Fruit fly (Drosophila melanogaster) whole organism, embryonic: Measurements from ENCODE around the gene yps.

ENCODE experiments used
- ATbp ChIP-seq: fragments of 200-800 bp; sonication (Bioruptor generic); optimal IDR thresholded peaks from 2 replicates; lab custom pipeline; 2017; ENCODE audit warnings: missing biosample characterization, mild to moderate bottlenecking, missing genetic modification characterization, missing genetic modification reagents
- Adf1 ChIP-seq: fragments of 200-800 bp; sonication (Bioruptor generic); IDR thresholded peaks from 2 replicates; pipeline ENCODE4 v1.3.6; 2022; ENCODE audit warnings: missing biosample characterization, missing genetic modification characterization
- Antp ChIP-seq: fragments of 200-800 bp; sonication (Bioruptor generic); optimal IDR thresholded peaks from 3 replicates; lab custom pipeline; 2016; ENCODE audit warnings: missing biosample characterization, missing genetic modification characterization
- CG11560 ChIP-seq: fragments of 200-800 bp; sonication (Bioruptor generic); IDR thresholded peaks from 3 replicates; pipeline ENCODE4 v1.3.6; 2022; ENCODE audit warnings: missing biosample characterization, missing genetic modification characterization
- CG12155 ChIP-seq: fragments of 200-800 bp; sonication (Bioruptor generic); optimal IDR thresholded peaks from 3 replicates; lab custom pipeline; 2016; ENCODE audit warnings: missing biosample characterization, missing genetic modification characterization
- CG12236 ChIP-seq: fragments of 200-800 bp; sonication (Bioruptor generic); optimal IDR thresholded peaks from 2 replicates; lab custom pipeline; 2016; ENCODE audit warnings: missing biosample characterization, missing genetic modification characterization
- CG12744 ChIP-seq: fragments of 200-800 bp; sonication (Bioruptor generic); optimal IDR thresholded peaks from 2 replicates; lab custom pipeline; 2016; ENCODE audit warnings: missing biosample characterization, missing genetic modification characterization
- CG17568 ChIP-seq: fragments of 200-800 bp; sonication (Bioruptor generic); optimal IDR thresholded peaks from 2 replicates; lab custom pipeline; 2018; ENCODE audit warnings: missing biosample characterization, mild to moderate bottlenecking, missing genetic modification characterization, moderate library complexity
- CG17912 ChIP-seq: fragments of 200-800 bp; sonication (Bioruptor generic); optimal IDR thresholded peaks from 2 replicates; lab custom pipeline; 2018; ENCODE audit warnings: missing biosample characterization, mild to moderate bottlenecking, missing genetic modification characterization
- CG2116 ChIP-seq: fragments of 200-800 bp; sonication (Bioruptor generic); optimal IDR thresholded peaks from 3 replicates; lab custom pipeline; 2018; ENCODE audit warnings: missing biosample characterization, mild to moderate bottlenecking, missing genetic modification characterization
- CG34224 ChIP-seq: fragments of 200-800 bp; sonication (Bioruptor generic); IDR thresholded peaks from 3 replicates; pipeline ENCODE4 v1.3.6; 2022; ENCODE audit warnings: missing biosample characterization, missing genetic modification characterization; ENCODE audit not compliant: partially characterized antibody
- CG34376 ChIP-seq: fragments of 200-800 bp; sonication (Bioruptor generic); optimal IDR thresholded peaks from 2 replicates; lab custom pipeline; 2018; ENCODE audit warnings: missing biosample characterization, mild to moderate bottlenecking, missing genetic modification characterization
- CG3726 ChIP-seq: fragments of 200-800 bp; sonication (Bioruptor generic); IDR thresholded peaks from 3 replicates; pipeline ENCODE4, ENCODE4 v1.3.6; 2022; ENCODE audit warnings: missing biosample characterization, missing genetic modification characterization
- CG6683 ChIP-seq: fragments of 200-800 bp; sonication (Bioruptor generic); optimal IDR thresholded peaks from 2 replicates; lab custom pipeline; 2017; ENCODE audit warnings: missing biosample characterization, mild to moderate bottlenecking, missing genetic modification characterization, missing genetic modification reagents
- CG8388 ChIP-seq: fragments of 200-800 bp; sonication (Bioruptor generic); optimal IDR thresholded peaks from 2 replicates; lab custom pipeline; 2019; ENCODE audit warnings: missing biosample characterization, mild to moderate bottlenecking, missing genetic modification characterization, moderate library complexity
- CG9437 ChIP-seq: fragments of 200-800 bp; sonication (Bioruptor generic); optimal IDR thresholded peaks from 2 replicates; lab custom pipeline; 2018; ENCODE audit warnings: missing biosample characterization, mild to moderate bottlenecking, missing genetic modification characterization
- CHES-1-like ChIP-seq: fragments of 200-800 bp; sonication (Bioruptor generic); optimal IDR thresholded peaks from 2 replicates; lab custom pipeline; 2016; ENCODE audit warnings: missing biosample characterization, missing genetic modification characterization
- D ChIP-seq, 2 experiments: fragments of 200-800 bp in 1 of 2; fragments of >200 bp in 1 of 2; sonication (Bioruptor generic) in 1 of 2; optimal IDR thresholded peaks; 2 replicates in 1 of 2; 3 replicates in 1 of 2; lab custom pipeline; 2017; ENCODE audit warnings: mild to moderate bottlenecking in 1 of 2, missing biosample characterization in 1 of 2, missing genetic modification characterization in 1 of 2, missing genetic modification reagents in 1 of 2
- Drgx ChIP-seq: fragments of 200-800 bp; sonication (Bioruptor generic); IDR thresholded peaks from 2 replicates; pipeline ENCODE4 v1.3.6; 2022; ENCODE audit warnings: missing biosample characterization, missing genetic modification characterization
- Elba2 ChIP-seq: fragments of 200-800 bp; sonication (Bioruptor generic); optimal IDR thresholded peaks from 3 replicates; lab custom pipeline; 2016; ENCODE audit warnings: missing biosample characterization, missing genetic modification characterization
- Ets65A ChIP-seq: fragments of 200-800 bp; sonication (Bioruptor generic); peaks from one replicate; lab custom pipeline; 2016; ENCODE audit warnings: missing biosample characterization, missing genetic modification characterization
- Hr78 ChIP-seq, 2 experiments: fragments of 200-800 bp in 1 of 2; fragments of >200 bp in 1 of 2; sonication (Bioruptor generic) in 1 of 2; optimal IDR thresholded peaks; 2 replicates each; lab custom pipeline; 2017 to 2019; ENCODE audit warnings: missing biosample characterization in 2 of 2, missing genetic modification characterization in 2 of 2, mild to moderate bottlenecking in 1 of 2, moderate library complexity in 1 of 2
- Max ChIP-seq: fragments of 200-800 bp; sonication (Bioruptor generic); optimal IDR thresholded peaks from 2 replicates; lab custom pipeline; 2016; ENCODE audit warnings: missing biosample characterization, mild to moderate bottlenecking, missing genetic modification characterization
- Ravus ChIP-seq: fragments of 200-800 bp; sonication (Bioruptor generic); IDR thresholded peaks from 2 replicates; pipeline ENCODE4 v1.3.6; 2022; ENCODE audit warnings: missing biosample characterization, missing genetic modification characterization
- Rfx ChIP-seq: fragments of 200-800 bp; sonication (Bioruptor generic); IDR thresholded peaks from 2 replicates; pipeline ENCODE4 v1.3.6; 2022; ENCODE audit warnings: missing biosample characterization, missing genetic modification characterization
- Sox102F ChIP-seq: fragments of 200-800 bp; sonication (Bioruptor generic); optimal IDR thresholded peaks from 2 replicates; lab custom pipeline; 2018; ENCODE audit warnings: missing biosample characterization, mild to moderate bottlenecking, missing genetic modification characterization, moderate library complexity
- Sry-β ChIP-seq: fragments of 200-800 bp; sonication (Bioruptor generic); optimal IDR thresholded peaks from 2 replicates; lab custom pipeline; 2018; ENCODE audit warnings: missing biosample characterization, mild to moderate bottlenecking, missing genetic modification characterization, moderate library complexity
- Tbp ChIP-seq: fragments of >200 bp; optimal IDR thresholded peaks from 2 replicates; lab custom pipeline; 2018; ENCODE audit warnings: missing biosample characterization, missing genetic modification characterization
- Trl ChIP-seq, 3 experiments: fragments of >200 bp in 2 of 3; fragments of 200-800 bp in 1 of 3; sonication (Bioruptor generic) in 1 of 3; optimal IDR thresholded peaks; 2 replicates in 1 of 3; 3 replicates in 2 of 3; lab custom pipeline; 2016 to 2017; ENCODE audit warnings: missing biosample characterization in 1 of 3, missing genetic modification characterization in 1 of 3
- YL-1 ChIP-seq: fragments of 200-800 bp; sonication (Bioruptor generic); optimal IDR thresholded peaks from 3 replicates; lab custom pipeline; 2017; ENCODE audit warnings: missing biosample characterization, mild to moderate bottlenecking, missing genetic modification characterization
- bab2 ChIP-seq: fragments of 200-800 bp; sonication (Bioruptor generic); optimal IDR thresholded peaks from 2 replicates; lab custom pipeline; 2016; ENCODE audit warnings: missing biosample characterization, missing genetic modification characterization
- bigmax ChIP-seq: fragments of 200-800 bp; sonication (Bioruptor generic); optimal IDR thresholded peaks from 2 replicates; lab custom pipeline; 2018; ENCODE audit warnings: missing biosample characterization, mild to moderate bottlenecking, missing genetic modification characterization
- ems ChIP-seq: fragments of 200-800 bp; sonication (Bioruptor generic); optimal IDR thresholded peaks from 3 replicates; lab custom pipeline; 2016; ENCODE audit warnings: missing biosample characterization, missing genetic modification characterization
- ken ChIP-seq: fragments of 200-800 bp; sonication (Bioruptor generic); IDR thresholded peaks from 3 replicates; pipeline ENCODE4 v1.3.6; 2022; ENCODE audit warnings: missing biosample characterization, missing genetic modification characterization
- oc ChIP-seq: fragments of 200-800 bp; sonication (Bioruptor generic); optimal IDR thresholded peaks from 2 replicates; lab custom pipeline; 2018; ENCODE audit warnings: missing biosample characterization, mild to moderate bottlenecking, missing genetic modification characterization, moderate library complexity
- onecut ChIP-seq: fragments of 200-800 bp; sonication (Bioruptor generic); IDR thresholded peaks from 2 replicates; pipeline ENCODE4 v1.3.6; 2022; ENCODE audit warnings: missing biosample characterization, missing genetic modification characterization
- p53 ChIP-seq: fragments of 200-800 bp; sonication (Bioruptor generic); optimal IDR thresholded peaks from 2 replicates; lab custom pipeline; 2016; ENCODE audit warnings: missing biosample characterization, missing genetic modification characterization
- pb ChIP-seq: fragments of 200-800 bp; sonication (Bioruptor generic); optimal IDR thresholded peaks from 3 replicates; lab custom pipeline; 2016; ENCODE audit warnings: missing biosample characterization, missing genetic modification characterization
- pzg ChIP-seq: fragments of 200-800 bp; sonication (Bioruptor generic); optimal IDR thresholded peaks from 3 replicates; lab custom pipeline; 2018; ENCODE audit warnings: missing biosample characterization, mild to moderate bottlenecking, missing genetic modification characterization, moderate library complexity
- sens-2 ChIP-seq: fragments of 200-800 bp; sonication (Bioruptor generic); IDR thresholded peaks from 2 replicates; pipeline ENCODE4 v1.3.6; 2022; ENCODE audit warnings: missing biosample characterization, missing genetic modification characterization
- sisA ChIP-seq: fragments of 200-800 bp; sonication (Bioruptor generic); IDR thresholded peaks from 2 replicates; pipeline ENCODE4 v1.3.6; 2022; ENCODE audit warnings: missing biosample characterization, missing genetic modification characterization
- sqz ChIP-seq: fragments of 200-800 bp; sonication (Bioruptor generic); optimal IDR thresholded peaks from 3 replicates; lab custom pipeline; 2018; ENCODE audit warnings: missing biosample characterization, mild to moderate bottlenecking, missing genetic modification characterization
- stc ChIP-seq: fragments of 200-800 bp; sonication (Bioruptor generic); IDR thresholded peaks from 2 replicates; pipeline ENCODE4 v1.3.6; 2022; ENCODE audit warnings: missing biosample characterization, missing genetic modification characterization
- tap ChIP-seq: fragments of 200-800 bp; optimal IDR thresholded peaks from 3 replicates; lab custom pipeline; 2019; ENCODE audit warnings: missing biosample characterization, mild to moderate bottlenecking, missing genetic modification characterization, moderate library complexity
- toy ChIP-seq: fragments of 200-800 bp; sonication (Bioruptor generic); IDR thresholded peaks from 2 replicates; pipeline ENCODE4 v1.3.6; 2022; ENCODE audit warnings: missing biosample characterization, missing genetic modification characterization
- trem ChIP-seq: fragments of 200-800 bp; optimal IDR thresholded peaks from 3 replicates; lab custom pipeline; 2019; ENCODE audit warnings: missing biosample characterization, mild to moderate bottlenecking, missing genetic modification characterization, moderate library complexity
- tup ChIP-seq: fragments of 200-800 bp; sonication (Bioruptor generic); optimal IDR thresholded peaks from 2 replicates; lab custom pipeline; 2016; ENCODE audit warnings: missing biosample characterization, mild to moderate bottlenecking, missing genetic modification characterization, moderate library complexity
- twi ChIP-seq: fragments of 200-800 bp; optimal IDR thresholded peaks from 2 replicates; lab custom pipeline; 2019; ENCODE audit warnings: missing biosample characterization, mild to moderate bottlenecking, missing genetic modification characterization, moderate library complexity

yps gene

dm6 chr3L:12081679-12082520 lies 43.0 kb downstream of the yps start, which contains the start of gene Sema5c (continued):
- peak; percentile 74 for TF ChIP-seq CG8388 (GFP tag; lab: Kevin White, UChicago)
- no peak for TF ChIP-seq CG11560 (tag; lab: Robert Waterston, UW)
- TF ChIP-seq ATbp (GFP tag; lab: Kevin White, UChicago): peak; percentile 24
- peak; percentile 18 for TF ChIP-seq Max
- TF ChIP-seq Sox102F: peak; percentile 67
- TF ChIP-seq tup (GFP tag; lab: Kevin White, UChicago): no peak
- TF ChIP-seq CHES-1-like (GFP tag; lab: Kevin White, UChicago): peak; percentile 20
- 0 out of 3 replicates have a peak, but pooled peaks have one; percentile 36 for TF ChIP-seq CG34224 (GFP tag; lab: Robert Waterston, UW)
- TF ChIP-seq Ets65A (GFP tag; lab: Kevin White, UChicago): peak; percentile 84
- no peak; the same call in 2 of the 3 replicates for TF ChIP-seq ken (GFP tag; lab: Robert Waterston, UW)
- TF ChIP-seq CG12155 (GFP tag; lab: Kevin White, UChicago): peak; percentile 26
- no peak; the same call in 1 of the 2 replicates for TF ChIP-seq stc (GFP tag; lab: Robert Waterston, UW)
- TF ChIP-seq trem (tag; lab: Kevin White, UChicago): peak; percentile 63
- TF ChIP-seq CG9437 (GFP tag; lab: Kevin White, UChicago): peak; percentile 89
- TF ChIP-seq Ravus (GFP tag; lab: Robert Waterston, UW): no peak
- peak; percentile 17 for TF ChIP-seq Sry-β (GFP tag; lab: Kevin White, UChicago)
- peak; percentile 36 for TF ChIP-seq CG2116
- TF ChIP-seq bigmax: peak; percentile 15
- TF ChIP-seq CG3726 (GFP tag; lab: Robert Waterston, UW): no peak
- TF ChIP-seq Adf1 (GFP tag; lab: Robert Waterston, UW): peak; percentile 20; the same call in 1 of the 2 replicates
- no peak for TF ChIP-seq CG17912
- TF ChIP-seq Hr78 (GFP tag; optimal IDR thresholded peaks at IDR 0.05; lab: Kevin White, UChicago): no peak
- peak; percentile 70 for TF ChIP-seq Rfx (GFP tag; lab: Robert Waterston, UW)
- peak; percentile 52 for TF ChIP-seq sisA (GFP tag; lab: Robert Waterston, UW)
- TF ChIP-seq CG12744 (GFP tag; lab: Kevin White, UChicago): peak; percentile 11
- TF ChIP-seq Tbp (GFP tag; lab: Kevin White, UChicago): no peak
- peak; percentile 52; the same call in 1 of the 2 replicates for TF ChIP-seq Drgx
- peak; percentile 27 for TF ChIP-seq onecut (GFP tag; lab: Robert Waterston, UW)
- peak; percentile 53 for TF ChIP-seq twi (tag; lab: Kevin White, UChicago)
- no peak for TF ChIP-seq pzg (GFP tag; lab: Kevin White, UChicago)
- peak; percentile 50 for TF ChIP-seq oc (tag; lab: Kevin White, UChicago)
- peak; percentile 40 for TF ChIP-seq tap (tag; lab: Kevin White, UChicago)
- peak; percentile 56 to 70 for TF ChIP-seq Trl (optimal IDR thresholded peaks at IDR 0.05; lab: Kevin White, UChicago)
- peak; percentile 26 for TF ChIP-seq Trl (GFP tag; optimal IDR thresholded peaks at IDR 0.05; lab: Kevin White, UChicago)
- TF ChIP-seq p53 (GFP tag; lab: Kevin White, UChicago): peak; percentile 22
- TF ChIP-seq pb (GFP tag; lab: Kevin White, UChicago): no peak
- TF ChIP-seq sens-2 (GFP tag; lab: Robert Waterston, UW): peak; percentile 30; the same call in 1 of the 2 replicates
- no peak for TF ChIP-seq Elba2
- peak; percentile 63 for TF ChIP-seq sqz (GFP tag; lab: Kevin White, UChicago)
- TF ChIP-seq ems (GFP tag; lab: Kevin White, UChicago): no peak
- no peak; the same call in 1 of the 2 replicates for TF ChIP-seq toy (GFP tag; lab: Robert Waterston, UW)
- TF ChIP-seq CG6683 (GFP tag; lab: Kevin White, UChicago): peak; percentile 22
- TF ChIP-seq D (optimal IDR thresholded peaks at IDR 0.05; lab: Kevin White, UChicago): no peak
- peak; percentile 75 for TF ChIP-seq D (GFP tag; optimal IDR thresholded peaks at IDR 0.05; lab: Kevin White, UChicago)
- TF ChIP-seq bab2 (GFP tag; lab: Kevin White, UChicago): peak; percentile 39
- TF ChIP-seq CG34376: peak; percentile 66
- peak; percentile 17 for TF ChIP-seq Antp
- no peak for TF ChIP-seq CG12236 (GFP tag; lab: Kevin White, UChicago)
- peak; percentile 27 for TF ChIP-seq YL-1
- peak; percentile 3 for TF ChIP-seq CG17568 (GFP tag; lab: Kevin White, UChicago)
